Worm (Caenorhabditis elegans) whole organism, mixed stage, embryonic: ENCODE measurements around the gene C36E6.8.

Source experiments
- M03D4.4 ChIP-seq: sonication (generic microtip); optimal IDR thresholded peaks from 2 replicates; lab custom pipeline; 2017; ENCODE audit warnings: mild to moderate bottlenecking, missing genetic modification characterization, missing compliant biosample characterization
- bed-3 ChIP-seq: fragments of 200-800 bp; sonication (Bioruptor generic); optimal IDR thresholded peaks from 3 replicates; lab custom pipeline; 2018; ENCODE audit warnings: mild to moderate bottlenecking, missing genetic modification characterization, moderate library complexity, missing compliant biosample characterization
- blmp-1 ChIP-seq: fragments of 150-350 bp; optimal IDR thresholded peaks from 2 replicates; lab custom pipeline; 2014; ENCODE audit warnings: missing biosample characterization, missing genetic modification characterization
- ceh-39 ChIP-seq: fragments of 150-350 bp; optimal IDR thresholded peaks from 2 replicates; lab custom pipeline; 2014; ENCODE audit warnings: missing biosample characterization, missing genetic modification characterization
- ceh-43 ChIP-seq: fragments of 200-800 bp; sonication (Bioruptor generic); optimal IDR thresholded peaks from 2 replicates; lab custom pipeline; 2018; ENCODE audit warnings: mild to moderate bottlenecking, missing genetic modification characterization, moderate library complexity, missing compliant biosample characterization
- ceh-83 ChIP-seq: fragments of 200-800 bp; sonication (Bioruptor generic); optimal IDR thresholded peaks from 2 replicates; lab custom pipeline; 2018; ENCODE audit warnings: mild to moderate bottlenecking, missing genetic modification characterization, missing compliant biosample characterization
- ces-1 ChIP-seq: fragments of 150-350 bp; optimal IDR thresholded peaks from 2 replicates; lab custom pipeline; 2014; ENCODE audit warnings: missing biosample characterization, missing genetic modification reagents, missing genetic modification characterization
- cnd-1 ChIP-seq: fragments of 200-800 bp; sonication (Bioruptor generic); optimal IDR thresholded peaks from 2 replicates; lab custom pipeline; 2018; ENCODE audit warnings: mild to moderate bottlenecking, missing genetic modification characterization, missing compliant biosample characterization
- elt-1 ChIP-seq: sonication (generic microtip); optimal IDR thresholded peaks from 2 replicates; lab custom pipeline; 2017; ENCODE audit warnings: missing genetic modification characterization, mild to moderate bottlenecking, missing compliant biosample characterization, antibody characterized with exemption, moderate library complexity, borderline replicate concordance; ENCODE audit not compliant: insufficient read depth
- elt-3 ChIP-seq: fragments of 150-350 bp; optimal IDR thresholded peaks from 2 replicates; lab custom pipeline; 2014; ENCODE audit warnings: missing biosample characterization, missing genetic modification characterization
- flh-1 ChIP-seq: fragments of 200-800 bp; sonication (Bioruptor generic); optimal IDR thresholded peaks from 2 replicates; lab custom pipeline; 2018; ENCODE audit warnings: mild to moderate bottlenecking, missing genetic modification characterization, moderate library complexity, missing compliant biosample characterization
- ham-2 ChIP-seq: fragments of 200-800 bp; sonication (Bioruptor generic); optimal IDR thresholded peaks from 2 replicates; lab custom pipeline; 2018; ENCODE audit warnings: mild to moderate bottlenecking, missing genetic modification characterization, missing compliant biosample characterization
- hlh-1 ChIP-seq: fragments of 150-350 bp; optimal IDR thresholded peaks from 2 replicates; lab custom pipeline; 2014; ENCODE audit warnings: missing biosample characterization, missing genetic modification reagents, missing genetic modification characterization
- lin-13 ChIP-seq: fragments of 150-350 bp; optimal IDR thresholded peaks from 2 replicates; lab custom pipeline; 2014; ENCODE audit warnings: missing biosample characterization, missing genetic modification characterization
- lin-32 ChIP-seq: fragments of 200-800 bp; sonication (Bioruptor generic); optimal IDR thresholded peaks from 2 replicates; lab custom pipeline; 2018; ENCODE audit warnings: mild to moderate bottlenecking, missing genetic modification characterization, missing compliant biosample characterization
- lsy-2 ChIP-seq: fragments of 150-350 bp; optimal IDR thresholded peaks from 2 replicates; lab custom pipeline; 2014; ENCODE audit warnings: missing biosample characterization, missing genetic modification characterization
- mab-5 ChIP-seq: fragments of 150-350 bp; optimal IDR thresholded peaks from 2 replicates; lab custom pipeline; 2014; ENCODE audit warnings: missing biosample characterization, missing genetic modification characterization
- mep-1 ChIP-seq: fragments of 150-350 bp; optimal IDR thresholded peaks from 2 replicates; lab custom pipeline; 2017; ENCODE audit warnings: missing biosample characterization, missing genetic modification reagents, missing genetic modification characterization, inconsistent platforms
- nhr-12 ChIP-seq: fragments of 150-350 bp; optimal IDR thresholded peaks from 2 replicates; lab custom pipeline; 2014; ENCODE audit warnings: missing biosample characterization, missing genetic modification characterization
- nhr-237 ChIP-seq: fragments of 150-350 bp; optimal IDR thresholded peaks from 2 replicates; lab custom pipeline; 2014; ENCODE audit warnings: missing biosample characterization, missing genetic modification characterization
- nhr-28 ChIP-seq: fragments of 150-350 bp; optimal IDR thresholded peaks from 2 replicates; lab custom pipeline; 2014; ENCODE audit warnings: missing biosample characterization, missing genetic modification characterization
- nhr-76 ChIP-seq: sonication (generic microtip); optimal IDR thresholded peaks from 2 replicates; lab custom pipeline; 2017; ENCODE audit warnings: missing biosample characterization, missing genetic modification characterization
- pha-4 ChIP-seq: fragments of 150-350 bp; optimal IDR thresholded peaks from 2 replicates; lab custom pipeline; 2018; ENCODE audit warnings: missing biosample characterization, missing genetic modification reagents, missing genetic modification characterization
- sem-2 ChIP-seq: fragments of 200-800 bp; sonication (Bioruptor generic); optimal IDR thresholded peaks from 2 replicates; lab custom pipeline; 2018; ENCODE audit warnings: mild to moderate bottlenecking, missing genetic modification characterization, missing compliant biosample characterization
- snpc-4 ChIP-seq: fragments of 150-350 bp; optimal IDR thresholded peaks from 2 replicates; lab custom pipeline; 2014; ENCODE audit warnings: missing biosample characterization, missing genetic modification characterization
- tbx-8 ChIP-seq: fragments of 200-800 bp; sonication (Bioruptor generic); optimal IDR thresholded peaks from 2 replicates; lab custom pipeline; 2018; ENCODE audit warnings: mild to moderate bottlenecking, missing genetic modification characterization, moderate library complexity, missing compliant biosample characterization
- unc-120 ChIP-seq: sonication (generic microtip); optimal IDR thresholded peaks from 2 replicates; lab custom pipeline; 2017; ENCODE audit warnings: missing genetic modification characterization, missing compliant biosample characterization; ENCODE audit not compliant: poor library complexity, severe bottlenecking
- unc-39 ChIP-seq: fragments of 150-350 bp; optimal IDR thresholded peaks from 2 replicates; lab custom pipeline; 2014; ENCODE audit warnings: missing biosample characterization, missing genetic modification characterization
- unc-62 ChIP-seq: fragments of 150-350 bp; optimal IDR thresholded peaks from 2 replicates; lab custom pipeline; 2014; ENCODE audit warnings: missing biosample characterization, missing genetic modification reagents, missing genetic modification characterization
- zip-8 ChIP-seq: fragments of 150-350 bp; optimal IDR thresholded peaks from 2 replicates; lab custom pipeline; 2014; ENCODE audit warnings: missing biosample characterization, missing genetic modification characterization
- ztf-11 ChIP-seq: fragments of 150-350 bp; optimal IDR thresholded peaks from 2 replicates; lab custom pipeline; 2014; ENCODE audit warnings: missing biosample characterization, missing genetic modification characterization

The C36E6.8 gene

DNA sequence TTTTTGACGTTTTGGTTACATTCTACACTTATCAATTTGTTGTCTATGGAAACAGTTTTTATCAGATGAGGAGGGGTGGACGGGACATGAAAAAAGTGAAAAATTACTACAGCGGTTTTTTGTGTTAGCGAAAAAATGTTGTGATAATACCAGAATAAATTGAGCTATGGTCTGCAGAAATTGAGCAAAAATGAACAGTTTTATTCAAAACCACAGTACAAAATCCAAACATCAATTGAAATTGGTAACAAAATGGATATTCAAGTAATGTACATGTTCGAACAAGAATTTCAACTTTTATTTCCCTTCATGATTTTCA is 13.9 kb upstream of the C36E6.8 start:
- TF ChIP-seq mep-1 (tag; lab: Kevin White, UChicago): no peak
- TF ChIP-seq lin-32: no peak
- no peak for TF ChIP-seq ceh-43
- no peak for TF ChIP-seq nhr-237 (tag; lab: Kevin White, UChicago)
- TF ChIP-seq flh-1 (GFP tag; lab: Kevin White, UChicago): no peak
- no peak for TF ChIP-seq ceh-39 (tag; lab: Kevin White, UChicago)
- no peak for TF ChIP-seq ces-1 (GFP tag; lab: Kevin White, UChicago)
- TF ChIP-seq unc-62 (GFP tag; lab: Kevin White, UChicago): no peak
- no peak for TF ChIP-seq lsy-2
- no peak for TF ChIP-seq zip-8 (tag; lab: Kevin White, UChicago)
- no peak for TF ChIP-seq blmp-1
- no peak for TF ChIP-seq unc-120 (tag; lab: Kevin White, UChicago)
- TF ChIP-seq unc-39 (tag; lab: Kevin White, UChicago): no peak
- TF ChIP-seq elt-3 (tag; lab: Kevin White, UChicago): no peak

DNA sequence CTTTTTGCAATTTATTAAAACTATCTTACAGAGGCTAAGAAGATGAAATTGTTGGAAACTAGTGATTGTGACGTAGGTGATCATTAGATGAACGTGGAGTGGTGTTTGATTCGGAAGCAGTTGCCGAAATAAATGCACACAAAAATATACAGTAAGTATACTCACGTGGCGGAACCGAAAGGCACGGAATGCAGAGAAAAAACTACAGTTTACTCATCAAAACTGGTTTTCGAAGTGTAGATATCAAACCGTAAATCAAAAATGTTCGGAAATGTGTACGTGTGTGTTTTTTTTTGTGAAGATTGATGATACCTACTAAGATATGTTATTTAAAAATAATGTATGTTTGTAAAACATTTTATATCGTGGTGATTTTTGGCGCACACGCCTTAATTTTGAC is 11.8 kb upstream of the C36E6.8 start:
- TF ChIP-seq nhr-12 (no peak), nhr-76 (tag; lab: Kevin White, UChicago) (no peak), zip-8 (tag; lab: Kevin White, UChicago) (no peak), lin-32 (no peak), M03D4.4 (tag; lab: Kevin White, UChicago) (no peak), ceh-83 (GFP tag; lab: Kevin White, UChicago) (no peak), unc-120 (tag; lab: Kevin White, UChicago) (no peak), hlh-1 (tag; lab: Kevin White, UChicago) (no peak), sem-2 (GFP tag; lab: Kevin White, UChicago) (no peak), tbx-8 (no peak), cnd-1 (tag; lab: Kevin White, UChicago) (no peak), unc-62 (GFP tag; lab: Kevin White, UChicago) (no peak), ces-1 (GFP tag; lab: Kevin White, UChicago) (no peak), mab-5 (tag; lab: Kevin White, UChicago) (no peak), lin-13 (tag; lab: Kevin White, UChicago) (no peak), ceh-39 (tag; lab: Kevin White, UChicago) (no peak), flh-1 (GFP tag; lab: Kevin White, UChicago) (no peak), nhr-28 (tag; lab: Kevin White, UChicago) (no peak), elt-3 (tag; lab: Kevin White, UChicago) (no peak), lsy-2 (no peak)

DNA sequence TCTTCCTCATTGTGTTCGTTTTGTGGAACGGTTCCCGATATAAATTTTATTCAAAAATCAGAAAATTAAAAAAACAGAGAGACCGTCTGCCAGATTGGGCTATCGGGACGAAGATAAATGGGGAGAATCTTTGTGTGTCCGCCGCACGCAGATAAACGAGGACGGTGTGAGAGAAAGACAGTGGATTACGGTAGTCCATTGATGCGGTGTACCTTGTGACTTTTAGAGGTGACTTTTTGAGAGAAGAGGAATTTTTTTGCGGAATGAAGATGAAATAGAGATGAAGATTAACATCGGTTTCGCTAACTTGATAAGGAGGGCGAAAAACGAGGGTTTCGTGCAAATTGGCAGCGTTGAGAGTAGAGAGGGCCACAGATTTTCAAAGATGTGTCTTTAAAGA is 10.7 kb upstream of the C36E6.8 start:
- TF ChIP-seq flh-1 (GFP tag; lab: Kevin White, UChicago): no peak
- TF ChIP-seq sem-2 (GFP tag; lab: Kevin White, UChicago): no peak
- TF ChIP-seq ztf-11 (tag; lab: Kevin White, UChicago): no peak
- no peak for TF ChIP-seq nhr-28 (tag; lab: Kevin White, UChicago)
- no peak for TF ChIP-seq lsy-2
- TF ChIP-seq nhr-12: no peak
- TF ChIP-seq cnd-1 (tag; lab: Kevin White, UChicago): no peak
- TF ChIP-seq nhr-237 (tag; lab: Kevin White, UChicago): no peak
- no peak for TF ChIP-seq nhr-76 (tag; lab: Kevin White, UChicago)
- no peak for TF ChIP-seq pha-4 (tag; lab: Kevin White, UChicago)
- TF ChIP-seq unc-62 (GFP tag; lab: Kevin White, UChicago): no peak

DNA sequence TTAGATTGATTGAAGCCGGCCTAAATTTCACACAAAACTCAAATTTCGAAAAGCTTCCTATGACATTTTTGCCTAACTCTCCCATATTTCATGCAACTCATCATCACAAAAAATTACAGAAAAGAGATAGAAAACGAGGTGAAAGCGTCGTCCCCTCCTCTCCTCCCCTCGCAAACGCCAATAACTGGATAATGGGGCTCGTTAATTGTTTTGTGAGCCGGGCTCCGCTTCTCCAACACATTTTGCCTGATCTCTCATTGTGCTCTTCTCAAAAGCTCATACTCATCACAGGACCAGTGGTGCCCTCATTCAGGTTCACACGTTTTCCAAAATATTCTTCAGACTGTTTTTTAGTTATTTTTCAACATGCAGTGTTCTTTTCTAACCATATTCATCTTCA is 9.7 kb upstream of the C36E6.8 start, which contains the start of gene pbo-6:
Gene pbo-6, plus strand, starts transcription at position 240 of the 400 bp plus-strand sequence.
- TF ChIP-seq snpc-4 (tag; lab: Kevin White, UChicago) (no peak), lin-13 (tag; lab: Kevin White, UChicago) (no peak), zip-8 (tag; lab: Kevin White, UChicago) (no peak), blmp-1 (no peak), nhr-28 (tag; lab: Kevin White, UChicago) (no peak), elt-1 (tag; lab: Kevin White, UChicago) (no peak), ham-2 (GFP tag; lab: Kevin White, UChicago) (no peak), lin-32 (no peak), elt-3 (tag; lab: Kevin White, UChicago) (no peak), ceh-43 (no peak), ceh-39 (tag; lab: Kevin White, UChicago) (no peak), bed-3 (no peak), unc-39 (tag; lab: Kevin White, UChicago) (no peak), tbx-8 (no peak), nhr-237 (tag; lab: Kevin White, UChicago) (no peak), ceh-83 (GFP tag; lab: Kevin White, UChicago) (no peak)
- TF ChIP-seq, all 35 proteins: peak for 0
